Fruit fly (Drosophila melanogaster): Measurements from ENCODE around the gene Nepl8.
A peak's percentile ranks its signal among the peaks of the same experiment; 100 is the strongest.

Gene Nepl8

DNA sequence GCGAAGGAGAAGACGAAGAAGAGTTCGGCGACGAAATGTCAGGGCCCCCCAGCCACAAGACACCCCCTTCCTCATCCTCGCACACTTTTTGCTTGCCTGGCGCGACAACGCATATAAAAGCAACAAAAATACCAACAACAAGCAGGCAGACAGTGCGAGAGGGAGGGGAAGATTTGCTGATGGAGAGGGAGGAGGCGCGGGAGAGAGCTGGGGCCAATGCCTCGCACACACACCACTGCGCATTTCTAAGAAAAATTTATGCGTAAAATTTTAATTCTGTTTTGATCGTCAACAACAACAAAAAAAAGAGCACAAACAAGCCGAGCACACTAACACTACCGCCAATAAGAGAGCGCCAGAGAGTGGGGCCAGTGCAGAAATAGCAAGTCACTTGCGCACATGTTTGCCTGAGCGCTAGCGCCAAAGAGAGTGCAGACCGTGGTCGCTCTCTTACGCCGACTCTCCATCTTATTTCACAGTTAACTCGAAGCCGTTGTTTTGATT lies 38.1 kb downstream of the Nepl8 start (continued):
- peak; percentile 8 for TF ChIP-seq CG9876 (GFP tag; optimal IDR thresholded peaks at IDR 0.05)
- peak; percentile 68; the same call in 1 of the 2 replicates for TF ChIP-seq Atf6 (GFP tag; IDR thresholded peaks at IDR 0.05)
- TF ChIP-seq CG6254 (GFP tag; optimal IDR thresholded peaks at IDR 0.05): peak; percentile 38
- TF ChIP-seq Deaf1 (tag; optimal IDR thresholded peaks at IDR 0.05): peak; percentile 73
- peak; percentile 0 for TF ChIP-seq CG12071 (GFP tag; optimal IDR thresholded peaks at IDR 0.05)
- TF ChIP-seq Stat92E (GFP tag; optimal IDR thresholded peaks at IDR 0.05): peak in 2 of 3 experiments; percentile 88 to 100
- no peak for TF ChIP-seq CG13424 (tag; optimal IDR thresholded peaks at IDR 0.05)
- TF ChIP-seq Hey (tag; optimal IDR thresholded peaks at IDR 0.05): peak; percentile 48
- TF ChIP-seq CG8924 (tag; optimal IDR thresholded peaks at IDR 0.05): peak; percentile 44
- TF ChIP-seq Neu2 (GFP tag; optimal IDR thresholded peaks at IDR 0.05; ENCODE audit: borderline replicate concordance): no peak
- TF ChIP-seq danr (GFP tag; IDR thresholded peaks at IDR 0.05): no peak
- TF ChIP-seq Abd-B (GFP tag; optimal IDR thresholded peaks at IDR 0.05): peak; percentile 64
- peak; percentile 32 for TF ChIP-seq HHEX (GFP tag; optimal IDR thresholded peaks at IDR 0.05)
- TF ChIP-seq Xrp1 (GFP tag; IDR thresholded peaks at IDR 0.05): no peak; the same call in 1 of the 2 replicates
- TF ChIP-seq CG1603 (tag; optimal IDR thresholded peaks at IDR 0.05): peak; percentile 14
- no peak for TF ChIP-seq Jarid2 (GFP tag; optimal IDR thresholded peaks at IDR 0.05)
- peak; percentile 9; the same call in 1 of the 2 replicates for TF ChIP-seq CG3847 (GFP tag; IDR thresholded peaks at IDR 0.05)
- peak; percentile 66 for TF ChIP-seq CG1832 (GFP tag; optimal IDR thresholded peaks at IDR 0.05)
- peak; percentile 38; the same call in 1 of the 3 replicates for TF ChIP-seq CG11695 (GFP tag; IDR thresholded peaks at IDR 0.05)
- peak; percentile 41; the same call in 1 of the 2 replicates for TF ChIP-seq CG11696 (GFP tag; IDR thresholded peaks at IDR 0.05)
- peak; percentile 29 for TF ChIP-seq her (GFP tag; optimal IDR thresholded peaks at IDR 0.05)
- TF ChIP-seq CG10654 (GFP tag; optimal IDR thresholded peaks at IDR 0.05): no peak
- TF ChIP-seq BtbVII (GFP tag; optimal IDR thresholded peaks at IDR 0.05): peak; percentile 73
- TF ChIP-seq fd64A (GFP tag; optimal IDR thresholded peaks at IDR 0.05): peak; percentile 57
- peak; percentile 46; the same call in 1 of the 2 replicates for TF ChIP-seq CG8765 (GFP tag; IDR thresholded peaks at IDR 0.05)
- TF ChIP-seq CG42726 (GFP tag; IDR thresholded peaks at IDR 0.05; ENCODE audit: partially characterized antibody): peak; percentile 37; the same call in 1 of the 2 replicates
- peak; percentile 91 for TF ChIP-seq CG34376 (GFP tag; optimal IDR thresholded peaks at IDR 0.05)
- TF ChIP-seq Nf-YA (GFP tag; IDR thresholded peaks at IDR 0.05): no peak
- TF ChIP-seq CG12391 (tag; optimal IDR thresholded peaks at IDR 0.05): no peak
- peak; percentile 39; the same call in 1 of the 3 replicates for TF ChIP-seq HLH4C (GFP tag; IDR thresholded peaks at IDR 0.05; ENCODE audit: partially characterized antibody)
- TF ChIP-seq bsh (GFP tag; optimal IDR thresholded peaks at IDR 0.05): peak; percentile 8 to 57
- TF ChIP-seq CG2678 (tag; optimal IDR thresholded peaks at IDR 0.05): peak; percentile 4
- TF ChIP-seq CG9727 (GFP tag; optimal IDR thresholded peaks at IDR 0.05): peak; percentile 25
- TF ChIP-seq Nf-YC (tag; optimal IDR thresholded peaks at IDR 0.05): peak; percentile 67
- peak; percentile 32 for TF ChIP-seq CG18599 (GFP tag; optimal IDR thresholded peaks at IDR 0.05)
- no peak for TF ChIP-seq tx (GFP tag; optimal IDR thresholded peaks at IDR 0.05)
- peak; percentile 91 for TF ChIP-seq ftz-f1 (GFP tag; optimal IDR thresholded peaks at IDR 0.05)
- TF ChIP-seq psq (GFP tag; optimal IDR thresholded peaks at IDR 0.05): no peak
- peak; percentile 42; the same call in 1 of the 2 replicates for TF ChIP-seq bbx (GFP tag; IDR thresholded peaks at IDR 0.05; ENCODE audit: partially characterized antibody)
- peak; percentile 28 for TF ChIP-seq Max (GFP tag; optimal IDR thresholded peaks at IDR 0.05)
- TF ChIP-seq Ptx1 (GFP tag; IDR thresholded peaks at IDR 0.05): 0 out of 2 replicates have a peak, but pooled peaks have one; percentile 21
- TF ChIP-seq CG3281 (GFP tag; optimal IDR thresholded peaks at IDR 0.05): no peak
- TF ChIP-seq CG3407 (GFP tag; optimal IDR thresholded peaks at IDR 0.05): peak; percentile 39
- TF ChIP-seq CG3163 (GFP tag; optimal IDR thresholded peaks at IDR 0.05): peak; percentile 97
- TF ChIP-seq Awh (GFP tag; IDR thresholded peaks at IDR 0.05): no peak
- TF ChIP-seq CG7963 (GFP tag; IDR thresholded peaks at IDR 0.05; ENCODE audit: partially characterized antibody): no peak
- no peak for TF ChIP-seq fru (optimal IDR thresholded peaks at IDR 0.05)
- TF ChIP-seq run (tag; optimal IDR thresholded peaks at IDR 0.05): no peak
- TF ChIP-seq grau (tag; optimal IDR thresholded peaks at IDR 0.05): no peak

Measured in whole organism, embryonic.